Fruit fly (Drosophila melanogaster): ENCODE measurements around the gene CG5880.

The CG5880 gene

DNA sequence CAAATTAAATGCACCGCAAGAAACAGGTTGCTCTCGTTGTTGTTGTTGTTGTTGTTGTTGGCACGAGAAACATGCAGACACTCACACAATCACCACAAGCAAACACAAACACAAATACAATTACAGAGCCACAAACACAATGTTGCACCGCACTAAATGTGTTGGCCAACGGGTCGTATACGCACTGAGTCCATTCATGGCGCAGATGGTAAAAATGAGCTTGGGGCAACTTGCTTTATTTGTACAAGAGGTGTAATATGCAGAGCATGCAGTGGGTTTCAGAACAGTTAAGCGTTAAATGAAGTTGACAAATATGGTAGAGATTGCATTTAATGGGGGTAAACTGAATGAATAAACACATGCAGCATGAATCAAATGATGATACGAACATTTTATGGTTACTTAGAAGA is 21.4 kb downstream of the CG5880 start (continued):
- TF ChIP-seq exex (tag; optimal IDR thresholded peaks at IDR 0.05) (no peak), dmrt99B (tag; optimal IDR thresholded peaks at IDR 0.05) (peak; percentile 54), Eip74EF (GFP tag; optimal IDR thresholded peaks at IDR 0.05) (peak in 1 of 2 experiments; percentile 52), otp (GFP tag; IDR thresholded peaks at IDR 0.05) (0 out of 3 replicates have a peak, but pooled peaks have one; percentile 50), CG13624 (GFP tag; optimal IDR thresholded peaks at IDR 0.05) (no peak), toy (GFP tag; IDR thresholded peaks at IDR 0.05) (no peak), CG6765 (GFP tag; optimal IDR thresholded peaks at IDR 0.05) (no peak), CG4328 (GFP tag; optimal IDR thresholded peaks at IDR 0.05) (peak; percentile 38), kah (GFP tag; optimal IDR thresholded peaks at IDR 0.05) (no peak), D (optimal IDR thresholded peaks at IDR 0.05) (no peak), D (GFP tag; optimal IDR thresholded peaks at IDR 0.05) (peak; percentile 60), NK7.1 (GFP tag; optimal IDR thresholded peaks at IDR 0.05) (no peak), CG14965 (GFP tag; optimal IDR thresholded peaks at IDR 0.05; ENCODE audit: borderline replicate concordance) (no peak), abd-A (tag; optimal IDR thresholded peaks at IDR 0.05) (no peak), nom (GFP tag; optimal IDR thresholded peaks at IDR 0.05) (no peak), crc (GFP tag; optimal IDR thresholded peaks at IDR 0.05) (no peak), Drgx (GFP tag; IDR thresholded peaks at IDR 0.05) (peak; percentile 26; the same call in 1 of the 2 replicates), CG17612 (GFP tag; IDR thresholded peaks at IDR 0.05) (no peak), MESR4 (GFP tag; optimal IDR thresholded peaks at IDR 0.05) (no peak), HLH4C (GFP tag; IDR thresholded peaks at IDR 0.05; ENCODE audit: partially characterized antibody) (no peak), CG16779 (GFP tag; IDR thresholded peaks at IDR 0.05) (no peak), CG8281 (tag; optimal IDR thresholded peaks at IDR 0.05) (peak; percentile 21), al (GFP tag; IDR thresholded peaks at IDR 0.05) (no peak), CG11560 (tag; IDR thresholded peaks at IDR 0.05) (no peak), crp (GFP tag; optimal IDR thresholded peaks at IDR 0.05) (no peak), Gug (GFP tag; IDR thresholded peaks at IDR 0.05) (no peak), Xbp1 (GFP tag; optimal IDR thresholded peaks at IDR 0.05) (no peak), ftz-f1 (GFP tag; optimal IDR thresholded peaks at IDR 0.05) (no peak), unc-4 (GFP tag; IDR thresholded peaks at IDR 0.05; ENCODE audit: partially characterized antibody) (no peak), CG6254 (GFP tag; optimal IDR thresholded peaks at IDR 0.05) (peak; percentile 38), hb (GFP tag; IDR thresholded peaks at IDR 0.05; ENCODE audit: partially characterized antibody) (no peak), Usf (GFP tag; optimal IDR thresholded peaks at IDR 0.05) (no peak), CG8478 (optimal IDR thresholded peaks at IDR 0.05) (no peak), CG17912 (GFP tag; optimal IDR thresholded peaks at IDR 0.05) (peak; percentile 59), cato (GFP tag; optimal IDR thresholded peaks at IDR 0.05; ENCODE audit: borderline replicate concordance) (no peak), Hmr (GFP tag; optimal IDR thresholded peaks at IDR 0.05) (peak; percentile 24), CG11247 (GFP tag; IDR thresholded peaks at IDR 0.05) (no peak), Ets97D (GFP tag; optimal IDR thresholded peaks at IDR 0.05) (no peak), CG17186 (GFP tag; optimal IDR thresholded peaks at IDR 0.05) (peak; percentile 53), bowl (GFP tag; IDR thresholded peaks at IDR 0.05) (no peak), CG17385 (GFP tag; optimal IDR thresholded peaks at IDR 0.05) (peak; percentile 40), Taf1 (GFP tag; IDR thresholded peaks at IDR 0.05) (no peak), CG2120 (GFP tag; optimal IDR thresholded peaks at IDR 0.05) (no peak), CG43689 (GFP tag; IDR thresholded peaks at IDR 0.05) (no peak), ewg (GFP tag; optimal IDR thresholded peaks at IDR 0.05) (peak; percentile 22), Adf1 (GFP tag; IDR thresholded peaks at IDR 0.05) (no peak), BtbVII (GFP tag; optimal IDR thresholded peaks at IDR 0.05) (no peak), CG1603 (tag; optimal IDR thresholded peaks at IDR 0.05) (peak; percentile 68), NfI (GFP tag; optimal IDR thresholded peaks at IDR 0.05) (no peak), CG6854 (GFP tag; optimal IDR thresholded peaks at IDR 0.05) (no peak), amos (GFP tag; IDR thresholded peaks at IDR 0.05; ENCODE audit: partially characterized antibody) (no peak)

Measured in whole organism, embryonic.